Worm (Caenorhabditis elegans): ENCODE results near the gene vps-16.

vps-16 gene

DNA sequence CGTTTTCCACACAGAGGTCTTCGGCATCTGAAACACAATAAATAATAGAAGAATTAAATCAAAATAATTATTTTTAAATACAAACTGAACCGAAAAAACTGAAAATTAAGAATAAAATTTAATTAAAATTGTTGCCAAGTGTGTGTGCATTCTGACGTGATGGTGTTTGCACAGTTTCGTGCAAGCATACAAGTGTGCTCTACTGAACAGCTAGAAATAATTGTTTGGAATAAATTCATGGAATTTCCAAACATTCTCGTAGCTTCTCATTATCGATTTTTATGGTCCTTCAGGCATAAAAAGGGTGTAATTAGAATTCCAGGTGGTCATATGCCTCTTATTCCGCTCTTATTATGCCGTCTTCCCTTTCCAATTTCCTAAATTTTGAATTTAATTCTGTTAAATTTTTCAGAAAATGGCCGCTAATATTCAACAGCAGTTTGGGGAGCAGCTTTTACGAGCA, 1.2 kb upstream of the vps-16 start, which contains the start of the genes mrps-17 and txdc-9 (continued):
- peak; percentile 59 for TF ChIP-seq lin-13 (GFP tag; optimal IDR thresholded peaks at IDR 0.05)
- no peak for TF ChIP-seq mdl-1 (tag; optimal IDR thresholded peaks at IDR 0.05)
- peak; percentile 61 for TF ChIP-seq nhr-90 (tag; optimal IDR thresholded peaks at IDR 0.05; ENCODE audit: poor library complexity)
- TF ChIP-seq nhr-84 (tag; optimal IDR thresholded peaks at IDR 0.05) = no peak
- peak; percentile 86 for TF ChIP-seq vab-15 (tag; optimal IDR thresholded peaks at IDR 0.05)
- TF ChIP-seq fkh-4 (tag; optimal IDR thresholded peaks at IDR 0.05; ENCODE audit: borderline replicate concordance) = no peak
- peak; percentile 84 for TF ChIP-seq lin-14 (GFP tag; optimal IDR thresholded peaks at IDR 0.05)
- peak; percentile 30 for TF ChIP-seq nhr-77 (tag; optimal IDR thresholded peaks at IDR 0.05)
- peak; percentile 78 for TF ChIP-seq nhr-47 (tag; optimal IDR thresholded peaks at IDR 0.05)

DNA sequence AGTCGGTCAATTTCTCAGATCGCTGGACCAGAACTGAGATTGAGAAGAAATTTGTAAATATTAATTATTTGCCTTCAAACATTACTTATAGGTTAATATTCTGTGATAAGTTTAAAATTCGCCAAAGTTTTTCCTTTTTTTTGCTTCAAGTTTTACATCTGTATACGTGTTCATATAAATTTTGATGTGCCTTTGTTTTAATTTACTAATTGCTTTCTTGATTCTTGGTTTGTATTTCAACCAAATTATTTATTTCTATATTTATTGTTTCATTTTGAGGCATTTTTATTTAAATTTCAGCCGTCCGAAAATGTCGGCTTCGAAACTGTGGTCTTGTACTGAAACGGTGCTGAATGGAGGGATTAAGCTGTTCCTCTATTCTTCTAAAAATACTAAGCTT, 3.3 kb downstream of the vps-16 start, which contains the start of gene C05D11.1:
TSS of gene C05D11.1 (plus strand) at position 301 of the 400 bp plus-strand sequence.
- TF ChIP-seq nhr-77 (tag; optimal IDR thresholded peaks at IDR 0.05) (no peak), F16B12.6 (tag; optimal IDR thresholded peaks at IDR 0.05) (no peak), pag-3 (tag; optimal IDR thresholded peaks at IDR 0.05; ENCODE audit: borderline replicate concordance, insufficient read depth) (no peak), pqm-1 (tag; optimal IDR thresholded peaks at IDR 0.05) (no peak), tbx-2 (tag; optimal IDR thresholded peaks at IDR 0.05) (no peak), aly-2 (tag; optimal IDR thresholded peaks at IDR 0.05) (no peak), ceh-63 (GFP tag; optimal IDR thresholded peaks at IDR 0.05) (no peak), lin-39 (tag; optimal IDR thresholded peaks at IDR 0.05) (no peak), tlp-1 (tag; optimal IDR thresholded peaks at IDR 0.05) (no peak), elt-3 (tag; optimal IDR thresholded peaks at IDR 0.05) (no peak), nhr-12 (tag; optimal IDR thresholded peaks at IDR 0.05) (no peak), fkh-4 (tag; optimal IDR thresholded peaks at IDR 0.05; ENCODE audit: borderline replicate concordance) (no peak)

DNA sequence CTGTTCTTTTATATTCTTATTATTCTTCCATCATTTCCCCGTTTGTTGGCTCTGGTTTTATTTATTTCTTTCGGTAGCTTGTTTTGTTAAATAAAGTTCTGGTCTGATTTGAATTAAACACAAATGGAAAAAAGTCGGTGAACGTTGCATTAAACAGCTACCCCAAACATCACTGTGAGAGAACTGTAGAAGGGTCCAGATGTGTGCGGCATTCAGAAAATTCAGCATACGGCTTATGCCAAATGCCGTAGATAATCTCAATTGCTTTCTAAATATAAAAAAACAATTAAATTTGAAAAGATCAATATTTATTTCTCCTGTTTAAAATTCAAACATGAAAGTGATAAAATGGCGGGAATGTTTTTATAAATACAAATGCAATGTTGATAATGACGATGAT, 6.8 kb downstream of the vps-16 start:
- no peak for TF ChIP-seq ceh-90 (tag; optimal IDR thresholded peaks at IDR 0.05)
- TF ChIP-seq nhr-237 (tag; optimal IDR thresholded peaks at IDR 0.05) = no peak
- TF ChIP-seq pqm-1 (tag; optimal IDR thresholded peaks at IDR 0.05) = no peak
- no peak for TF ChIP-seq aha-1 (tag; optimal IDR thresholded peaks at IDR 0.05)
- no peak for TF ChIP-seq ces-1 (GFP tag; optimal IDR thresholded peaks at IDR 0.05)
- no peak for TF ChIP-seq sox-4 (tag; optimal IDR thresholded peaks at IDR 0.05)
- TF ChIP-seq nhr-84 (tag; optimal IDR thresholded peaks at IDR 0.05) = no peak
- no peak for TF ChIP-seq lin-15B (tag; optimal IDR thresholded peaks at IDR 0.05)
- TF ChIP-seq fkh-10 (GFP tag; optimal IDR thresholded peaks at IDR 0.05) = no peak
- no peak for TF ChIP-seq ztf-4 (tag; optimal IDR thresholded peaks at IDR 0.05)
- TF ChIP-seq rnt-1 (tag; optimal IDR thresholded peaks at IDR 0.05) = no peak
- no peak for TF ChIP-seq C04F5.9 (tag; optimal IDR thresholded peaks at IDR 0.05)
- no peak for TF ChIP-seq sptf-1 (tag; optimal IDR thresholded peaks at IDR 0.05)
- no peak for TF ChIP-seq ztf-11 (tag; optimal IDR thresholded peaks at IDR 0.05)
- no peak for TF ChIP-seq nhr-28 (tag; optimal IDR thresholded peaks at IDR 0.05)
- TF ChIP-seq nhr-19 (GFP tag; conservative IDR thresholded peaks at IDR 0.05) = no peak
- TF ChIP-seq ceh-82 (tag; optimal IDR thresholded peaks at IDR 0.05) = no peak
- no peak for TF ChIP-seq isw-1 (GFP tag; IDR thresholded peaks at IDR 0.05)
- TF ChIP-seq pax-3 (tag; optimal IDR thresholded peaks at IDR 0.05) = no peak

DNA sequence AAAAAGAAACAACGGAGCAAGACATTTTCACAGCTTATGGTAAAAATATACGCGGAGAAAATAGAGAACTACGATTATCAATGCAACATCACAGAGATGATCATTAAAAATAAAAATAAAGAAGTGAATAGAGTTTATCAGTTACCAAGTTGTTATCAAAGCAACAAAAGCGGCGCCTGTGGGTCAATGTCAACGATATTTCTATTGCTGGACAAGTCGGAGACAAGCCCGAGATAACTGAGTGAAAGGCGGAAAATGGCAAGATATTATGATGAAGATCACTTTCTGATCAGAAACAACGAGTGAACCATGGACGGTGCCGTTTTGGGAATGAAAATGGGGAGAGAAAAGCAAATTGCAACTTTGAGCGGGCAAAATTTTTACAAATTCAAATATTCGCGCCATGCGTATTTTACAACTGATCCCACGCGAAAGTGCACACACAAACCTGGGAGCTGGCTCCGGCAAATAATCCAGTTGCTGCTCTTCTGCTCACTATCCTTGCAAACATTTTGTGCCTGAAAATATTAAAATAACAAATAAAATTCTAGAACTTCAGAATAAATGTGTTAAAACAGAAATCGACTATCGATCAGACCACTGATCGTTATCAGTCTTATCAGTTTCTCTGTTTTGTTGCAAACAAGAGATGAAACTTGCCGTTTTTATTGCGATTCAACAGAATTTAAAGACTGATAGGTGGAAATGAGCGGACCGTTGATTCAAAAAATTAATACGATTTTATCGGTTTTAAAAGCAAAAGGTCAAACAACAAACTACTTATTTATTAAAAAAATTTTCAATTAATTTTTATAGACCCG, 9.5 kb downstream of the vps-16 start, which contains the start of gene mel-32:
TSS of gene mel-32 (minus strand) at position 696 of the 821 bp plus-strand sequence.
- no peak for TF ChIP-seq unc-98 (GFP tag; IDR thresholded peaks at IDR 0.05)
- no peak for TF ChIP-seq nhr-11 (tag; optimal IDR thresholded peaks at IDR 0.05)
- TF ChIP-seq alr-1 (tag; optimal IDR thresholded peaks at IDR 0.05; ENCODE audit: borderline replicate concordance) = no peak
- TF ChIP-seq tbx-2 (tag; optimal IDR thresholded peaks at IDR 0.05) = no peak
- no peak for TF ChIP-seq snpc-4 (tag; optimal IDR thresholded peaks at IDR 0.05)
- no peak for TF ChIP-seq C34B4.2 (tag; optimal IDR thresholded peaks at IDR 0.05)
- no peak for TF ChIP-seq nhr-77 (tag; optimal IDR thresholded peaks at IDR 0.05)
- TF ChIP-seq rnt-1 (tag; optimal IDR thresholded peaks at IDR 0.05) = peak; percentile 37
- TF ChIP-seq hlh-4 (tag; optimal IDR thresholded peaks at IDR 0.05) = no peak
- TF ChIP-seq mep-1 (tag; optimal IDR thresholded peaks at IDR 0.05) = no peak
- no peak for TF ChIP-seq sox-4 (tag; optimal IDR thresholded peaks at IDR 0.05)
- no peak for TF ChIP-seq nhr-90 (tag; optimal IDR thresholded peaks at IDR 0.05; ENCODE audit: poor library complexity)
- TF ChIP-seq nhr-76 (tag; optimal IDR thresholded peaks at IDR 0.05) = no peak
- peak; percentile 26 for TF ChIP-seq snu-23 (GFP tag; optimal IDR thresholded peaks at IDR 0.05)
- TF ChIP-seq lin-39 (tag; optimal IDR thresholded peaks at IDR 0.05) = no peak
- peak; percentile 38 for TF ChIP-seq nhr-19 (GFP tag; conservative IDR thresholded peaks at IDR 0.05)
- no peak for TF ChIP-seq sup-37 (GFP tag; optimal IDR thresholded peaks at IDR 0.05)
- TF ChIP-seq mdl-1 (tag; optimal IDR thresholded peaks at IDR 0.05) = no peak
- TF ChIP-seq aha-1 (tag; optimal IDR thresholded peaks at IDR 0.05) = no peak
